Worm (Caenorhabditis elegans) whole organism, L4 larva: Measurements from ENCODE around the gene egl-10.

Experiments used
- R02D3.7 ChIP-seq: fragments of 150-350 bp; sonication (generic microtip); optimal IDR thresholded peaks from 3 replicates; lab custom pipeline; 2014; ENCODE audit warnings: missing biosample characterization, missing genetic modification characterization
- T26A8.4 ChIP-seq: fragments of 200-800 bp; sonication (Bioruptor generic); IDR thresholded peaks from 2 replicates; pipeline ENCODE4 v1.3.6; 2022; ENCODE audit warnings: missing genetic modification characterization, missing compliant biosample characterization
- Y105C5A.15 ChIP-seq: fragments of 200-800 bp; sonication (Bioruptor generic); IDR thresholded peaks from 2 replicates; pipeline ENCODE4 v1.3.6; 2022; ENCODE audit warnings: missing genetic modification characterization, missing compliant biosample characterization
- ZK337.2 ChIP-seq: fragments of 200-800 bp; sonication (Bioruptor generic); IDR thresholded peaks from 2 replicates; pipeline ENCODE4 v1.3.6; 2022; ENCODE audit warnings: missing genetic modification reagents, missing genetic modification characterization, missing compliant biosample characterization
- aha-1 ChIP-seq: fragments of 150-350 bp; peaks from one replicate; lab custom pipeline; 2014; ENCODE audit warnings: missing biosample characterization, missing genetic modification characterization
- attf-4 ChIP-seq: sonication (generic microtip); optimal IDR thresholded peaks from 3 replicates; lab custom pipeline; 2017; ENCODE audit warnings: missing biosample characterization, missing genetic modification characterization
- ceh-32 ChIP-seq: sonication (generic microtip); optimal IDR thresholded peaks from 2 replicates; lab custom pipeline; 2016; ENCODE audit warnings: mild to moderate bottlenecking, missing genetic modification characterization, missing compliant biosample characterization; ENCODE audit not compliant: poor library complexity
- ceh-62 ChIP-seq: sonication (generic microtip); optimal IDR thresholded peaks from 2 replicates; lab custom pipeline; 2017; ENCODE audit warnings: missing biosample characterization, missing genetic modification characterization
- ceh-82 ChIP-seq: sonication (generic microtip); optimal IDR thresholded peaks from 2 replicates; lab custom pipeline; 2017; ENCODE audit warnings: missing biosample characterization, missing genetic modification characterization
- daf-19 ChIP-seq: fragments of 200-800 bp; sonication (Bioruptor generic); conservative IDR thresholded peaks from 2 replicates; pipeline ENCODE4 v1.3.6; 2022; ENCODE audit warnings: missing genetic modification characterization, missing compliant biosample characterization
- dmd-6 ChIP-seq: fragments of 200-800 bp; sonication (Bioruptor generic); IDR thresholded peaks from 2 replicates; pipeline ENCODE4 v1.3.6; 2022; ENCODE audit warnings: missing genetic modification reagents, missing genetic modification characterization, missing compliant biosample characterization
- dmd-8 ChIP-seq: fragments of 200-800 bp; sonication (Bioruptor generic); IDR thresholded peaks from 2 replicates; pipeline ENCODE4 v1.3.6; 2022; ENCODE audit warnings: missing genetic modification characterization, missing compliant biosample characterization
- duxl-1 ChIP-seq: sonication (generic microtip); optimal IDR thresholded peaks from 2 replicates; lab custom pipeline; 2016; ENCODE audit warnings: mild to moderate bottlenecking, missing genetic modification characterization, moderate library complexity, missing compliant biosample characterization; ENCODE audit not compliant: poor library complexity
- gei-8 ChIP-seq: fragments of 200-800 bp; sonication (Bioruptor generic); optimal IDR thresholded peaks from 2 replicates; lab custom pipeline; 2018; ENCODE audit warnings: mild to moderate bottlenecking, missing genetic modification characterization, missing compliant biosample characterization
- hif-1 ChIP-seq, 2 experiments: sonication (generic microtip); optimal IDR thresholded peaks; 2 replicates each; lab custom pipeline; 2016 to 2017; ENCODE audit warnings: missing compliant biosample characterization in 2 of 2, missing genetic modification characterization in 2 of 2, missing genetic modification reagents in 2 of 2, missing genotype in 2 of 2, mild to moderate bottlenecking in 1 of 2
- jun-1 ChIP-seq: fragments of 150-350 bp; optimal IDR thresholded peaks from 2 replicates; lab custom pipeline; 2014; ENCODE audit warnings: missing biosample characterization, missing genetic modification reagents, missing genetic modification characterization
- lin-1 ChIP-seq: fragments of 200-800 bp; sonication (Bioruptor generic); IDR thresholded peaks from 2 replicates; pipeline ENCODE4 v1.3.6; 2022; ENCODE audit warnings: missing genetic modification reagents, missing genetic modification characterization, missing compliant biosample characterization
- lin-29 ChIP-seq: fragments of 200-800 bp; sonication (Bioruptor generic); IDR thresholded peaks from 2 replicates; pipeline ENCODE4 v1.3.6; 2022; ENCODE audit warnings: missing genetic modification reagents, missing genetic modification characterization, missing compliant biosample characterization
- mdt-29 ChIP-seq: fragments of 200-800 bp; sonication (Bioruptor generic); IDR thresholded peaks from 2 replicates; pipeline ENCODE4 v1.3.6; 2022; ENCODE audit warnings: missing genetic modification reagents, missing genetic modification characterization, missing compliant biosample characterization
- mep-1 ChIP-seq: fragments of 150-350 bp; sonication (generic microtip); optimal IDR thresholded peaks from 3 replicates; lab custom pipeline; 2014; ENCODE audit warnings: missing biosample characterization, missing genetic modification characterization
- nhr-10 ChIP-seq: fragments of 150-350 bp; optimal IDR thresholded peaks from 2 replicates; lab custom pipeline; 2014; ENCODE audit warnings: missing biosample characterization, missing genetic modification characterization
- nhr-102 ChIP-seq: sonication (generic microtip); optimal IDR thresholded peaks from 2 replicates; lab custom pipeline; 2016; ENCODE audit warnings: mild to moderate bottlenecking, missing genetic modification characterization, moderate library complexity, missing compliant biosample characterization
- nhr-48 ChIP-seq: sonication (generic microtip); optimal IDR thresholded peaks from 2 replicates; lab custom pipeline; 2016; ENCODE audit warnings: mild to moderate bottlenecking, missing genetic modification characterization, missing compliant biosample characterization
- nhr-6 ChIP-seq: fragments of 150-350 bp; optimal IDR thresholded peaks from 2 replicates; lab custom pipeline; 2014; ENCODE audit warnings: missing biosample characterization, missing genetic modification characterization
- php-3 ChIP-seq: fragments of 200-800 bp; sonication (Bioruptor generic); IDR thresholded peaks from 2 replicates; pipeline ENCODE4 v1.3.6; 2022; ENCODE audit warnings: missing genetic modification reagents, missing genetic modification characterization, missing compliant biosample characterization
- set-16 ChIP-seq: fragments of 200-800 bp; sonication (Bioruptor generic); IDR thresholded peaks from 2 replicates; pipeline ENCODE4 v1.3.6; 2022; ENCODE audit warnings: missing genetic modification reagents, missing genetic modification characterization, missing compliant biosample characterization
- spr-1 ChIP-seq: sonication (generic microtip); optimal IDR thresholded peaks from 2 replicates; lab custom pipeline; 2016; ENCODE audit warnings: mild to moderate bottlenecking, missing genetic modification characterization, missing compliant biosample characterization
- unc-62 ChIP-seq, 3 experiments: fragments of 150-350 bp in 1 of 3; sonication (generic microtip); optimal IDR thresholded peaks in 2 of 3; peaks in 1 of 3; 1 replicate in 1 of 3; 2 replicates in 2 of 3; lab custom pipeline; 2014 to 2017; ENCODE audit warnings: missing biosample characterization in 3 of 3, missing genetic modification characterization in 3 of 3, missing genetic modification reagents in 3 of 3, missing genotype in 1 of 3
- zfp-2 ChIP-seq: sonication (generic microtip); optimal IDR thresholded peaks from 2 replicates; lab custom pipeline; 2016; ENCODE audit warnings: mild to moderate bottlenecking, missing genetic modification characterization, missing compliant biosample characterization
- zfp-3 ChIP-seq: fragments of 200-800 bp; sonication (Bioruptor generic); conservative IDR thresholded peaks from 2 replicates; pipeline ENCODE4 v1.3.6; 2022; ENCODE audit warnings: missing genetic modification reagents, missing genetic modification characterization, missing compliant biosample characterization
- ztf-11 ChIP-seq: fragments of 150-350 bp; optimal IDR thresholded peaks from 2 replicates; lab custom pipeline; 2014; ENCODE audit warnings: missing biosample characterization, missing genetic modification characterization
- ztf-7 ChIP-seq: fragments of 150-350 bp; optimal IDR thresholded peaks from 2 replicates; lab custom pipeline; 2014; ENCODE audit warnings: missing biosample characterization, missing genetic modification characterization

egl-10 gene

DNA sequence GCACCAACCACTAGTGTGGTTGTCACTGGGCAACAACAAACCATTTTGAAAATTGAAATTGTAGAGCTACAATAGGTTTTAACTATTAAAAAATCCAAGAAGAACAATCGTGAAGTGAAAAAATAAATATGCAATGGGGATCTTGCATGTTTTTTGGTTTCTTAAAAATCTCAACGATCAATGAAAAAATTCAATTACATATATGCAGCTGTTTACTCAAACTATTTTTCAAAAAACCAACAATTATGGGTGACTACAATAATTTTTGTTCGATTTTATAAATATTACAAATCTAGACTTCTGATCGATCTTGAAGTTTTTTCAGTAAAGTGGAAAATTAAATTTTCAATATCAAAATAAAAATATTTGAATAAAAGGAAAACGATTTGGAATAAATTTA, 54.3 kb downstream of the egl-10 start, which contains the start of gene cdr-4:
Gene cdr-4 (minus strand): TSS at position 101 of the 400 bp plus-strand sequence.
- TF ChIP-seq zfp-3 (GFP tag; lab: Robert Waterston, UW) (no peak), ceh-62 (tag; lab: Kevin White, UChicago) (no peak), dmd-8 (GFP tag; lab: Robert Waterston, UW) (no peak), ceh-32 (tag; lab: Kevin White, UChicago) (no peak), lin-29 (GFP tag; lab: Robert Waterston, UW) (no peak), nhr-6 (no peak), zfp-2 (tag; lab: Kevin White, UChicago) (no peak), gei-8 (GFP tag; lab: Kevin White, UChicago) (no peak), php-3 (GFP tag; lab: Robert Waterston, UW) (no peak), ztf-7 (tag; lab: Kevin White, UChicago) (no peak), aha-1 (tag; lab: Kevin White, UChicago) (no peak), jun-1 (tag; lab: Kevin White, UChicago) (no peak), nhr-102 (tag; lab: Kevin White, UChicago) (no peak), spr-1 (tag; lab: Kevin White, UChicago) (no peak), dmd-6 (GFP tag; lab: Robert Waterston, UW) (no peak), daf-19 (GFP tag; lab: Robert Waterston, UW) (no peak), mdt-29 (GFP tag; lab: Robert Waterston, UW) (no peak), mep-1 (no peak)

DNA sequence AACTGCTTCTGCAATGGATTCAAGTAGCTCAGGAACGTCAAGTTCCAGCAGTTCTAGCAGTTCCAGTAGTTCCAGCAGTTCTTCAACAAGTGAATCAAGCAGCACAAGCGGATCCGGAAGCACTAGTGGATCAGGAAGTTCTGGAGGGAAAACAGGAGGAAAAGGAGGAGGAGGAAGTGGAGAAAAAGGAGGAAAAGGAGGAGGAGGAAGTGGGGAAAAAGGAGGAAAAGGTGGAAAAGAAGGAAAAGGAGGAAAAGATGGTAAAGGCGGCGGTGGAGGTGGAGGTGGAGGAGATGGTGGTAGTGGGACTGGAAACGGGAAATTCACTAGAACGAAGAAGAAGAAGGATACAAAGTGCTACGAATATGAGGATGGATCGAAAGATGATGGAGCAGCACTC, 56.3 kb downstream of the egl-10 start:
- no peak for TF ChIP-seq nhr-48 (tag; lab: Kevin White, UChicago)
- peak in 1 of 2 experiments; percentile 82 for TF ChIP-seq unc-62 (GFP tag; optimal IDR thresholded peaks at IDR 0.05 in 1 of 2; lab: Kevin White, UChicago)
- no peak for TF ChIP-seq unc-62 (tag; optimal IDR thresholded peaks at IDR 0.05; lab: Kevin White, UChicago)
- no peak for TF ChIP-seq hif-1 (tag; optimal IDR thresholded peaks at IDR 0.05; lab: Kevin White, UChicago)
- TF ChIP-seq T26A8.4 (GFP tag; lab: Robert Waterston, UW): no peak
- no peak for TF ChIP-seq ztf-11 (tag; lab: Kevin White, UChicago)
- no peak for TF ChIP-seq attf-4 (tag; lab: Kevin White, UChicago)
- 0 out of 2 replicates have a peak, but pooled peaks have one; percentile 36 for TF ChIP-seq Y105C5A.15
- no peak for TF ChIP-seq duxl-1 (tag; lab: Kevin White, UChicago)
- no peak for TF ChIP-seq ceh-62 (tag; lab: Kevin White, UChicago)
- no peak for TF ChIP-seq lin-1 (GFP tag; lab: Robert Waterston, UW)
- TF ChIP-seq R02D3.7 (tag; lab: Kevin White, UChicago): no peak
- TF ChIP-seq set-16 (GFP tag; lab: Robert Waterston, UW): peak; percentile 78; the same call in 1 of the 2 replicates

DNA sequence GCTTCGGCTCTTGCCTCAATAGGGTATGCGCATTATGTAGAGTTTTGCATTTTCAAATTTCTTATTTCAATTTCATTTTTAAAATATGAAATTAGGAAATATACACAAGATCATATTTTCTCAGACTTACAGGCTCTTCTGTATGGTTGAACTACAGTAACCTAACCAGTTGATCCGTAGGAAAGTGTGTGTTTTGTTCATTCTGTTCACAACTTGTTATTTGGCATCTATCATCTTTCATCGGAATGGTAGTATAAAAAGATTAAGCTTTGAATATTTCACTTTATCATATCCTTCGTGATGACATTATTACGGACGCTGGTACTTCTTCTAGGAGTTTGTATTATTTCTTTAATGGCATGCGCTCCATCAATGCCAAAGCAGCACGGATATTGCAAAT, 56.9 kb downstream of the egl-10 start, which contains the start of gene K01D12.10:
Gene K01D12.10 (plus strand): TSS at position 301 of the 400 bp plus-strand sequence.
- no peak for TF ChIP-seq nhr-10 (tag; lab: Kevin White, UChicago)

DNA sequence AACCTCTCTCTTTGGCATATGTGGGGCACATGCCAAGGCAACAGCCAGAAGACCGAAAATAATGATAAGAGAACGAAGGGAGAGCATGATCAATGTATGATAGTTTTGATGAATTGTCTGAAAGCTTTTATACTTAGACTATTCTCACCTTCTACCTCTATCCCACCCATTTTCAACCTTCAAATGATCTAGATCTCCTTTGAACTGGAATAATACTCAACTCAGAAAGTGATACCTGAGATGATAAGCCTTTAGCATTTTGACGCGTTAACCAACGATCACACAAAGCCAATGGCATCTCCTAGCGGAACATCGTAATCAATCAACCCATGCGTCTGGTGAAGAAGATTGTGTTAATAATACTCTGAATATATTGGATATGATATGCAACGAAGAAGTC, 58.3 kb downstream of the egl-10 start, which contains the start of gene K01D12.9:
Gene K01D12.9 (minus strand): TSS at position 101 of the 400 bp plus-strand sequence.
- TF ChIP-seq nhr-48 (tag; lab: Kevin White, UChicago) (peak; percentile 2), hif-1 (tag; optimal IDR thresholded peaks at IDR 0.05; lab: Kevin White, UChicago) (no peak), ZK337.2 (GFP tag; lab: Robert Waterston, UW) (no peak), ceh-82 (tag; lab: Kevin White, UChicago) (no peak)
- TF ChIP-seq, all 104 proteins: peak for 1
